Fruit fly (Drosophila melanogaster): Measurements from ENCODE around the gene CG17681.
A peak's percentile ranks its signal among the peaks of the same experiment; 100 is the strongest.

The CG17681 gene

DNA sequence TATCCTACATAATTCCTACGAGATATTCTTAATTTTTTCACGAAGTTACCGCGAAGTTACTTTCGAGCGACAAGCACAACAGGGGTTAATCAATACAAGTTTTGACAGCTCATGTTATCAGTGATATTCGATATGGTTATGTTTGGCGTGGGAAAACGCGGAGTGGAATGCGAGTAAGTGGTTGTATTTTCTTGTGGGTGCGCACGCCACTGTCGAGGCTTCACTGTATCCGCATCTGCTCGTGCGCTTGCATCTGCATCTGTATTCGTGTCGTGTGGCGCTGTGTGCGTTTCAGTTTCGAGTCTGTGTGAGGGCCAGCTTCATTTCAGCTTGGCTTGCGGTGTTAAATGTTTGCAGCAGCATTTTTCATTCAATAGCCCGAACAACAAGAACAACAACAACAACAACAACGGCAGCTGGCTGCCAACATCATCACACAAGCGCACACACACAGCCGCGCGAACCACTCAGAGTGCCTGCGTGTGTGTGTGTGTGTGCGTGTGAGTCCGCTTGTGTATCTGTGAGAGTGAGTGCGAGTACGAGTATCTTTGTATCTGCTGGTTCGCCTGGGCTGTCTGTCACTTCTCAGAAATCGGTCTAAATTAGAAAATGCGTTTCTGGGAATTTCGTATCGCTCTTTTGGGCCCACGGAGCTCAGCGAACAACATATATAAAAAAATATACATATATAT, 1.6 kb upstream of the CG17681 start (continued):
- TF ChIP-seq CG13775 (GFP tag; optimal IDR thresholded peaks at IDR 0.05) (peak; percentile 9), CG12769 (tag; optimal IDR thresholded peaks at IDR 0.05) (peak; percentile 85), Gug (GFP tag; IDR thresholded peaks at IDR 0.05) (peak; percentile 93), CG10267 (tag; optimal IDR thresholded peaks at IDR 0.05) (no peak), CG4360 (GFP tag; IDR thresholded peaks at IDR 0.05) (peak; percentile 100), sob (GFP tag; IDR thresholded peaks at IDR 0.05) (peak; percentile 75), Tbp (GFP tag; optimal IDR thresholded peaks at IDR 0.05) (no peak), gsb-n (tag; optimal IDR thresholded peaks at IDR 0.05) (no peak), mam (GFP tag; optimal IDR thresholded peaks at IDR 0.05) (peak; percentile 73), CG17802 (tag; optimal IDR thresholded peaks at IDR 0.05) (no peak), Oli (tag; optimal IDR thresholded peaks at IDR 0.05) (peak; percentile 33), Sin3A (optimal IDR thresholded peaks at IDR 0.05) (no peak), eve (GFP tag; optimal IDR thresholded peaks at IDR 0.05) (no peak), Hand (GFP tag; optimal IDR thresholded peaks at IDR 0.05) (no peak), Deaf1 (tag; optimal IDR thresholded peaks at IDR 0.05) (peak; percentile 50), oc (tag; optimal IDR thresholded peaks at IDR 0.05) (peak; percentile 32), CG4854 (GFP tag; optimal IDR thresholded peaks at IDR 0.05) (peak; percentile 20), Spps (tag; optimal IDR thresholded peaks at IDR 0.05) (no peak), so (GFP tag; IDR thresholded peaks at IDR 0.05) (peak; percentile 72; the same call in 2 of the 3 replicates), CG11696 (GFP tag; IDR thresholded peaks at IDR 0.05) (peak; percentile 11; the same call in 1 of the 2 replicates), disco-r (GFP tag; optimal IDR thresholded peaks at IDR 0.05) (no peak), C15 (GFP tag; IDR thresholded peaks at IDR 0.05) (no peak), CTCF (GFP tag; optimal IDR thresholded peaks at IDR 0.05) (peak; percentile 16), CG15514 (GFP tag; optimal IDR thresholded peaks at IDR 0.05) (no peak), CG11398 (GFP tag; optimal IDR thresholded peaks at IDR 0.05) (peak; percentile 39), Side (GFP tag; optimal IDR thresholded peaks at IDR 0.05) (no peak), gce (GFP tag; IDR thresholded peaks at IDR 0.05) (no peak), seq (GFP tag; IDR thresholded peaks at IDR 0.05) (no peak; the same call in 1 of the 2 replicates), wek (GFP tag; optimal IDR thresholded peaks at IDR 0.05) (peak; percentile 7), CG1024 (GFP tag; IDR thresholded peaks at IDR 0.05) (peak; percentile 38; the same call in 1 of the 2 replicates), HLH4C (GFP tag; IDR thresholded peaks at IDR 0.05; ENCODE audit: partially characterized antibody) (no peak), odd (GFP tag; optimal IDR thresholded peaks at IDR 0.05) (peak; percentile 12), chif (GFP tag; optimal IDR thresholded peaks at IDR 0.05) (peak; percentile 13 to 65), CG5953 (GFP tag; IDR thresholded peaks at IDR 0.05) (peak; percentile 72), ssp (GFP tag; IDR thresholded peaks at IDR 0.05) (peak; percentile 50), stc (GFP tag; IDR thresholded peaks at IDR 0.05) (no peak), row (GFP tag; IDR thresholded peaks at IDR 0.05) (peak; percentile 82), CG17359 (tag; optimal IDR thresholded peaks at IDR 0.05) (peak; percentile 30), CG13894 (tag; optimal IDR thresholded peaks at IDR 0.05) (peak; percentile 80), fd64A (GFP tag; optimal IDR thresholded peaks at IDR 0.05) (peak; percentile 12), Asciz (GFP tag; optimal IDR thresholded peaks at IDR 0.05) (no peak), CG3847 (GFP tag; IDR thresholded peaks at IDR 0.05) (peak; percentile 71), CG31388 (GFP tag; optimal IDR thresholded peaks at IDR 0.05) (no peak), Rfx (GFP tag; IDR thresholded peaks at IDR 0.05) (peak; percentile 87), Dek (tag; optimal IDR thresholded peaks at IDR 0.05) (no peak), CG43689 (GFP tag; IDR thresholded peaks at IDR 0.05) (no peak), mld (GFP tag; IDR thresholded peaks at IDR 0.05; ENCODE audit: partially characterized antibody) (no peak), CG14014 (GFP tag; IDR thresholded peaks at IDR 0.05) (peak; percentile 75), B-H2 (GFP tag; optimal IDR thresholded peaks at IDR 0.05) (no peak), CG17568 (GFP tag; optimal IDR thresholded peaks at IDR 0.05) (no peak), CG9817 (tag; optimal IDR thresholded peaks at IDR 0.05) (peak; percentile 39)

Measured in whole organism, embryonic.